Worm (Caenorhabditis elegans): ENCODE results near the gene gly-14.
A peak's percentile ranks its signal among the peaks of the same experiment; 100 is the strongest.

DNA sequence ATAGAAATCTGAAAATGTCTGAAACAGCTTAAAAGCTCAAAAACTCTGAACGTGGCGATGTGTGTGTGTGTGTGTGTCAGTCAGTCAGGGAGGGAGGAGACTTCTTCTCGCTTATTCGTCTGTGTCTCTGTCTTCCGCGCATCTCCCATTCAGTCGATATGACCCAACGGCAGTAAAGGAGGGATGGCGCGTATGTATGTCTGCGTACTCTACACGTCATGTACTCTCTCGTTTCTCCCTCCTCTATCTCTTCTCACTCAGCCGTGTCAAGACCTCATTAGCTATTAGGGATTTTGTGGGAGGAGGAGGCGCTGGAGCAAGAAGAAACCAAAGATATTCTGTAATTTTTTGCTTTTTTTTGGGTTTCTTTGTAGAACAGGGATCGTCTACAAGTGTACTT lies 39.0 kb upstream of the gly-14 start:
- 0 out of 2 replicates have a peak, but pooled peaks have one; percentile 50 for TF ChIP-seq flt-1 (GFP tag; IDR thresholded peaks at IDR 0.05)
- no peak for TF ChIP-seq tab-1 (GFP tag; IDR thresholded peaks at IDR 0.05)
- no peak for TF ChIP-seq ztf-23 (GFP tag; IDR thresholded peaks at IDR 0.05)
- TF ChIP-seq T22C8.4 (GFP tag; IDR thresholded peaks at IDR 0.05): peak; percentile 18; the same call in 1 of the 2 replicates
- TF ChIP-seq klf-2 (GFP tag; conservative IDR thresholded peaks at IDR 0.05): no peak
- no peak for TF ChIP-seq ztf-29 (GFP tag; IDR thresholded peaks at IDR 0.05)
- TF ChIP-seq med-1 (GFP tag; optimal IDR thresholded peaks at IDR 0.05; ENCODE audit: insufficient read depth): no peak

All from whole organism, midembryonic.